Worm (Caenorhabditis elegans): Measurements from ENCODE around the gene ekl-6.
A peak's percentile ranks its signal among the peaks of the same experiment; 100 is the strongest.

ekl-6 gene

ce11 chrIII:10023452-10023851 is 40.8 kb upstream of the ekl-6 start, which contains the start of gene ins-21:
TSS of gene ins-21 (plus strand) at chrIII:10023752.
- TF ChIP-seq zip-2 (tag; optimal IDR thresholded peaks at IDR 0.05) (no peak), R02D3.7 (tag; optimal IDR thresholded peaks at IDR 0.05) (no peak), duxl-1 (tag; optimal IDR thresholded peaks at IDR 0.05; ENCODE audit: poor library complexity) (no peak)

DNA sequence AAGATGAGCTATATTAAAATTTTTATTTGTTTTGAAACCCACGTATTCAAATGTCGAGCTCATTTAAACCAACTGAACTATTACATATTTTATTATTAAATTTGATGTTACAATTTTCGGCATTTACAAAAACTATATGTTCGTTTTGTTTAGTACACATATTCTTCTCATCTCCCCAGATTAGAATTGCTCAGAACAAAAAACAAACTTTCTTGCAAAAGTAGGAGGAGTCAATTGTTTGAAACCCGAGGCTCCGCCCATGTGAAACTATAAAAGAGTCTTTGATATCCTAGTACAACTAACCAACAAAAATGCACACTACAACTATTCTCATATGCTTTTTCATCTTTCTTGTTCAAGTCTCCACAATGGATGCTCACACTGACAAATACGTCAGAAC is 38.2 kb upstream of the ekl-6 start, which contains the start of gene ins-22:
Gene ins-22, plus strand, starts transcription at position 301 of the 400 bp plus-strand sequence.
- TF ChIP-seq dve-1 (tag; optimal IDR thresholded peaks at IDR 0.05; ENCODE audit: insufficient read depth) (no peak), lin-13 (GFP tag; optimal IDR thresholded peaks at IDR 0.05) (no peak), set-16 (GFP tag; IDR thresholded peaks at IDR 0.05) (no peak), cey-2 (tag; optimal IDR thresholded peaks at IDR 0.05; ENCODE audit: borderline replicate concordance, insufficient read depth) (no peak), F26F4.8 (GFP tag; conservative IDR thresholded peaks at IDR 0.05) (no peak), tag-97 (GFP tag; IDR thresholded peaks at IDR 0.05) (no peak), fos-1 (tag; optimal IDR thresholded peaks at IDR 0.05) (no peak), daf-19 (GFP tag; conservative IDR thresholded peaks at IDR 0.05) (no peak), Y75B8A.6 (GFP tag; IDR thresholded peaks at IDR 0.05) (no peak), gei-8 (GFP tag; optimal IDR thresholded peaks at IDR 0.05) (no peak), lsy-2 (tag; optimal IDR thresholded peaks at IDR 0.05) (no peak), zag-1 (tag; optimal IDR thresholded peaks at IDR 0.05) (no peak), snpc-1.2 (GFP tag; IDR thresholded peaks at IDR 0.05) (no peak), ceh-20 (GFP tag; IDR thresholded peaks at IDR 0.05) (no peak), T20F7.1 (GFP tag; optimal IDR thresholded peaks at IDR 0.05) (no peak), madf-9 (GFP tag; conservative IDR thresholded peaks at IDR 0.05) (no peak), F44E2.7 (GFP tag; IDR thresholded peaks at IDR 0.05) (no peak), daf-12 (tag; optimal IDR thresholded peaks at IDR 0.05) (no peak), nhr-111 (GFP tag; optimal IDR thresholded peaks at IDR 0.05) (no peak)

- TF ChIP-seq aha-1 (tag), result peak; percentile 58
- TF ChIP-seq gei-8 (GFP tag; optimal IDR thresholded peaks at IDR 0.05), result no peak
Observed at ce11 chrIII:10027947-10028346, 36.3 kb upstream of the ekl-6 start, which contains the start of gene ins-23. TSS of gene ins-23 (plus strand) at chrIII:10028247.

DNA sequence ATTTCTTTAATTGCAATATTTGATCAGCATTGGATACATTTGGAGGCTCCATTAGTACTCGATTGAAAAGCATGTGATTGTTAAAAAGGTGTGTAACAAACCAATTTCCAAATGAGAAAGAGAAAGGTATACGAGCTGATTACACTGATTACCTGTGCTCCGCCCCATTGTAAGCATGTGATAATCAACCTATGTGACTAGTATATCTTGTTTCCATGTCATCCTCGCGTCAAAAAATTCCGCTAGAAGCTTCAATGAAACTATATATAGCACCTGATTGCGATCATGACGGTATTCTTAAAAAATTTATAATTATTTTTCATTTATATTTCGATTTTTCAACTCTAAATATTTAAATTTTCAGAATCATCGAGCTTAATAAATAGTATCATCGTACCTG is 33.7 kb upstream of the ekl-6 start, which contains the start of gene M04D8.4:
Gene M04D8.4, minus strand, starts transcription at position 101 of the 400 bp plus-strand sequence.
- no peak for TF ChIP-seq attf-4 (tag; optimal IDR thresholded peaks at IDR 0.05)
- TF ChIP-seq F37D6.2 (tag; optimal IDR thresholded peaks at IDR 0.05), result no peak
- no peak for TF ChIP-seq ZK546.5 (tag; optimal IDR thresholded peaks at IDR 0.05)
- no peak for TF ChIP-seq dmd-8 (GFP tag; IDR thresholded peaks at IDR 0.05)
- TF ChIP-seq Y105C5A.15 (GFP tag; IDR thresholded peaks at IDR 0.05), result no peak
- TF ChIP-seq gei-8 (GFP tag; optimal IDR thresholded peaks at IDR 0.05), result no peak

DNA sequence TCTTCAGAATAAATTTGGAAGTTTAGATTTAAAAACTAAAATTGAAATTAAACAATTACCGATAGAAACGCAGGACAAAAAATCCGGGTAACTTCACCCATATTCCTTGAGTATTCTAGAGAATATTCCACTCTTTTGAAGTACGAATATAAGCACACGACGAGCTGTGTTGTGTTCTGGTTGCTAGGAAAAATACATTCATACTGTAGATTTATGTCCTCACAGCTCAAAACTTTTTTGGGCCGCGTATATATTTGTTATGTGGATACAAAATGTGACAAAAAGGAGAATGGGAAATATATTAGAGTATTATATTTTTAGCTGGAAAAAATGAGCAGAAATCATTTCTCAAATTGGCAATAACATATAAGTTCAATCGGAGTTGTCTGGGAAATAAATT is 31.0 kb upstream of the ekl-6 start, which contains the start of gene M04D8.5:
Gene M04D8.5, minus strand, starts transcription at position 101 of the 400 bp plus-strand sequence.
- no peak for TF ChIP-seq rbr-2 (tag; optimal IDR thresholded peaks at IDR 0.05)
- TF ChIP-seq fos-1 (tag; optimal IDR thresholded peaks at IDR 0.05), result no peak

ce11 chrIII:10033881-10034280 is 30.3 kb upstream of the ekl-6 start, which contains the start of gene M04D8.8:
TSS of gene M04D8.8 (plus strand) at chrIII:10034181.
- peak in 1 of 2 experiments; percentile 7 for TF ChIP-seq unc-62 (GFP tag; optimal IDR thresholded peaks at IDR 0.05 in 1 of 2)
- TF ChIP-seq unc-62 (tag; optimal IDR thresholded peaks at IDR 0.05), result no peak
- TF ChIP-seq ZK337.2 (GFP tag; IDR thresholded peaks at IDR 0.05), result no peak
- no peak for TF ChIP-seq nhr-76 (tag; optimal IDR thresholded peaks at IDR 0.05)
- TF ChIP-seq dmd-8 (GFP tag; IDR thresholded peaks at IDR 0.05), result no peak
- TF ChIP-seq Y48G9A.11 (GFP tag; IDR thresholded peaks at IDR 0.05), result no peak
- no peak for TF ChIP-seq hif-1 (tag; optimal IDR thresholded peaks at IDR 0.05)
- TF ChIP-seq ctbp-1 (GFP tag; IDR thresholded peaks at IDR 0.05), result no peak

All from whole organism, L4 larva.